Fruit fly (Drosophila melanogaster) whole organism, embryonic: Measurements from ENCODE around the gene CG13766.

Source experiments
- BEAF-32 ChIP-seq: fragments of 200-800 bp; sonication (Bioruptor generic); optimal IDR thresholded peaks from 3 replicates; lab custom pipeline; 2017; ENCODE audit warnings: missing biosample characterization, missing genetic modification characterization, mild to moderate bottlenecking, moderate library complexity, missing genetic modification reagents
- Bgb ChIP-seq: fragments of 200-800 bp; sonication (Bioruptor generic); IDR thresholded peaks from 2 replicates; pipeline ENCODE4 v1.3.6; 2022; ENCODE audit warnings: missing biosample characterization, missing genetic modification characterization; ENCODE audit not compliant: partially characterized antibody
- CG13775 ChIP-seq: fragments of 200-800 bp; sonication (Bioruptor generic); optimal IDR thresholded peaks from 3 replicates; lab custom pipeline; 2017; ENCODE audit warnings: missing biosample characterization, mild to moderate bottlenecking, missing genetic modification characterization
- CG14860 ChIP-seq: fragments of 200-800 bp; sonication (Bioruptor generic); IDR thresholded peaks from 3 replicates; pipeline ENCODE4 v1.3.6; 2022; ENCODE audit warnings: missing biosample characterization, missing genetic modification characterization; ENCODE audit not compliant: partially characterized antibody
- CG16813 ChIP-seq: fragments of 200-800 bp; sonication (Bioruptor generic); IDR thresholded peaks from 3 replicates; pipeline ENCODE4 v1.3.6; 2022; ENCODE audit warnings: missing biosample characterization, missing genetic modification characterization; ENCODE audit not compliant: partially characterized antibody
- CG17829 ChIP-seq: fragments of 200-800 bp; optimal IDR thresholded peaks from 2 replicates; lab custom pipeline; 2019; ENCODE audit warnings: missing biosample characterization, mild to moderate bottlenecking, missing genetic modification characterization, moderate library complexity
- CG17912 ChIP-seq: fragments of 200-800 bp; sonication (Bioruptor generic); optimal IDR thresholded peaks from 2 replicates; lab custom pipeline; 2018; ENCODE audit warnings: missing biosample characterization, mild to moderate bottlenecking, missing genetic modification characterization
- CG33213 ChIP-seq: fragments of 200-800 bp; sonication (Bioruptor generic); optimal IDR thresholded peaks from 3 replicates; lab custom pipeline; 2016; ENCODE audit warnings: missing biosample characterization, missing genetic modification characterization
- CG34224 ChIP-seq: fragments of 200-800 bp; sonication (Bioruptor generic); IDR thresholded peaks from 3 replicates; pipeline ENCODE4 v1.3.6; 2022; ENCODE audit warnings: missing biosample characterization, missing genetic modification characterization; ENCODE audit not compliant: partially characterized antibody
- CG34422 ChIP-seq: fragments of 200-800 bp; sonication (Bioruptor generic); IDR thresholded peaks from 3 replicates; pipeline ENCODE4 v1.3.6; 2022; ENCODE audit warnings: missing biosample characterization, missing genetic modification characterization
- CG4328 ChIP-seq: fragments of 200-800 bp; sonication (Bioruptor generic); optimal IDR thresholded peaks from 3 replicates; lab custom pipeline; 2017; ENCODE audit warnings: missing biosample characterization, missing genetic modification reagents, missing genetic modification characterization
- CG4617 ChIP-seq: fragments of 200-800 bp; sonication (Bioruptor generic); optimal IDR thresholded peaks from 3 replicates; lab custom pipeline; 2016; ENCODE audit warnings: missing biosample characterization, missing genetic modification characterization, borderline replicate concordance
- CG6791 ChIP-seq: fragments of 200-800 bp; sonication (Bioruptor generic); IDR thresholded peaks from 3 replicates; pipeline ENCODE4 v1.3.6; 2022; ENCODE audit warnings: missing biosample characterization, missing genetic modification characterization; ENCODE audit not compliant: partially characterized antibody
- CG7271 ChIP-seq: fragments of 200-800 bp; sonication (Bioruptor generic); optimal IDR thresholded peaks from 2 replicates; lab custom pipeline; 2018; ENCODE audit warnings: missing biosample characterization, mild to moderate bottlenecking, missing genetic modification characterization, moderate library complexity
- CG7963 ChIP-seq: fragments of 200-800 bp; sonication (Bioruptor generic); IDR thresholded peaks from 3 replicates; pipeline ENCODE4 v1.3.6; 2022; ENCODE audit warnings: missing biosample characterization, missing genetic modification characterization; ENCODE audit not compliant: partially characterized antibody
- CG8290 ChIP-seq, 3 experiments: fragments of 200-800 bp; sonication (Bioruptor generic); optimal IDR thresholded peaks; 2 replicates each; lab custom pipeline; 2016 to 2019; ENCODE audit warnings: missing biosample characterization in 3 of 3, missing genetic modification characterization in 3 of 3, mild to moderate bottlenecking in 2 of 3, moderate library complexity in 1 of 3
- CG9797 ChIP-seq: fragments of 200-800 bp; sonication (Bioruptor generic); optimal IDR thresholded peaks from 3 replicates; lab custom pipeline; 2018; ENCODE audit warnings: missing biosample characterization, mild to moderate bottlenecking, missing genetic modification characterization
- D19B ChIP-seq: fragments of 200-800 bp; sonication (Bioruptor generic); optimal IDR thresholded peaks from 2 replicates; lab custom pipeline; 2017; ENCODE audit warnings: missing biosample characterization, mild to moderate bottlenecking, missing genetic modification characterization
- Deaf1 ChIP-seq: fragments of 200-800 bp; optimal IDR thresholded peaks from 3 replicates; lab custom pipeline; 2019; ENCODE audit warnings: missing biosample characterization, mild to moderate bottlenecking, missing genetic modification characterization, moderate library complexity
- Dp ChIP-seq: fragments of 200-800 bp; sonication (Bioruptor generic); optimal IDR thresholded peaks from 2 replicates; lab custom pipeline; 2018; ENCODE audit warnings: missing biosample characterization, mild to moderate bottlenecking, missing genetic modification characterization, moderate library complexity
- Ets97D ChIP-seq: fragments of 200-800 bp; sonication (Bioruptor generic); optimal IDR thresholded peaks from 3 replicates; lab custom pipeline; 2016; ENCODE audit warnings: missing biosample characterization, missing genetic modification characterization
- HLH4C ChIP-seq: fragments of 200-800 bp; sonication (Bioruptor generic); IDR thresholded peaks from 3 replicates; pipeline ENCODE4 v1.3.6; 2022; ENCODE audit warnings: missing biosample characterization, missing genetic modification characterization; ENCODE audit not compliant: partially characterized antibody
- Hmr ChIP-seq: fragments of 200-800 bp; sonication (Bioruptor generic); optimal IDR thresholded peaks from 3 replicates; lab custom pipeline; 2017; ENCODE audit warnings: mild to moderate bottlenecking, missing biosample characterization, missing genetic modification reagents, missing genetic modification characterization
- Lhr ChIP-seq: fragments of 200-800 bp; sonication (Bioruptor generic); optimal IDR thresholded peaks from 3 replicates; lab custom pipeline; 2017; ENCODE audit warnings: mild to moderate bottlenecking, missing biosample characterization, missing genetic modification reagents, missing genetic modification characterization
- MESR4 ChIP-seq: fragments of 200-800 bp; sonication (Bioruptor generic); optimal IDR thresholded peaks from 2 replicates; lab custom pipeline; 2018; ENCODE audit warnings: missing biosample characterization, mild to moderate bottlenecking, missing genetic modification characterization, moderate library complexity
- Opbp ChIP-seq: fragments of 200-800 bp; sonication (Bioruptor generic); IDR thresholded peaks from 3 replicates; pipeline ENCODE4 v1.3.6; 2022; ENCODE audit warnings: missing biosample characterization, missing genetic modification characterization; ENCODE audit not compliant: partially characterized antibody
- Poxn ChIP-seq: fragments of 200-800 bp; sonication (Bioruptor generic); IDR thresholded peaks from 2 replicates; pipeline ENCODE4 v1.3.6; 2022; ENCODE audit warnings: missing biosample characterization, missing genetic modification characterization
- Scr ChIP-seq: fragments of 200-800 bp; sonication (Bioruptor generic); IDR thresholded peaks from 2 replicates; pipeline ENCODE4 v1.3.6; 2022; ENCODE audit warnings: missing biosample characterization, missing genetic modification characterization; ENCODE audit not compliant: partially characterized antibody
- YL-1 ChIP-seq: fragments of 200-800 bp; sonication (Bioruptor generic); optimal IDR thresholded peaks from 3 replicates; lab custom pipeline; 2017; ENCODE audit warnings: missing biosample characterization, mild to moderate bottlenecking, missing genetic modification characterization
- ap ChIP-seq: fragments of 200-800 bp; sonication (Bioruptor generic); IDR thresholded peaks from 2 replicates; pipeline ENCODE4 v1.3.6; 2022; ENCODE audit warnings: missing biosample characterization, missing genetic modification characterization
- cwo ChIP-seq: fragments of 200-800 bp; sonication (Bioruptor generic); optimal IDR thresholded peaks from 3 replicates; lab custom pipeline; 2017; ENCODE audit warnings: missing biosample characterization, missing genetic modification characterization, mild to moderate bottlenecking, moderate library complexity, missing genetic modification reagents
- gfzf ChIP-seq: fragments of 200-800 bp; sonication (Bioruptor generic); optimal IDR thresholded peaks from 2 replicates; lab custom pipeline; 2016; ENCODE audit warnings: missing biosample characterization, mild to moderate bottlenecking, missing genetic modification characterization, moderate library complexity
- hbn ChIP-seq: fragments of 200-800 bp; sonication (Bioruptor generic); IDR thresholded peaks from 2 replicates; pipeline ENCODE4 v1.3.6; 2022; ENCODE audit warnings: missing biosample characterization, missing genetic modification characterization; ENCODE audit not compliant: partially characterized antibody
- nerfin-2 ChIP-seq: fragments of 200-800 bp; sonication (Bioruptor generic); IDR thresholded peaks from 2 replicates; pipeline ENCODE4 v1.3.6; 2022; ENCODE audit warnings: missing biosample characterization, missing genetic modification characterization; ENCODE audit not compliant: partially characterized antibody
- nmo ChIP-seq: fragments of 200-800 bp; sonication (Bioruptor generic); optimal IDR thresholded peaks from 2 replicates; lab custom pipeline; 2018; ENCODE audit warnings: missing biosample characterization, mild to moderate bottlenecking, missing genetic modification characterization, moderate library complexity
- otp ChIP-seq: fragments of 200-800 bp; sonication (Bioruptor generic); IDR thresholded peaks from 3 replicates; pipeline ENCODE4, ENCODE4 v1.3.6; 2022; ENCODE audit warnings: missing biosample characterization, missing genetic modification characterization
- pzg ChIP-seq: fragments of 200-800 bp; sonication (Bioruptor generic); optimal IDR thresholded peaks from 3 replicates; lab custom pipeline; 2018; ENCODE audit warnings: missing biosample characterization, mild to moderate bottlenecking, missing genetic modification characterization, moderate library complexity
- sens ChIP-seq: fragments of 200-800 bp; sonication (Bioruptor generic); peaks from one replicate; lab custom pipeline; 2016; ENCODE audit warnings: missing biosample characterization, missing genetic modification characterization
- sna ChIP-seq: fragments of 200-800 bp; sonication (Bioruptor generic); IDR thresholded peaks from 2 replicates; pipeline ENCODE4 v1.3.6; 2022; ENCODE audit warnings: missing biosample characterization, missing genetic modification characterization; ENCODE audit not compliant: partially characterized antibody
- stwl ChIP-seq: fragments of 200-800 bp; sonication (Bioruptor generic); optimal IDR thresholded peaks from 3 replicates; lab custom pipeline; 2018; ENCODE audit warnings: missing biosample characterization, mild to moderate bottlenecking, missing genetic modification characterization, moderate library complexity
- tll ChIP-seq, 2 experiments: fragments of 200-800 bp in 1 of 2; fragments of >200 bp in 1 of 2; sonication (Bioruptor generic) in 1 of 2; optimal IDR thresholded peaks; 2 replicates each; lab custom pipeline; 2017 to 2019; ENCODE audit warnings: missing biosample characterization in 2 of 2, missing genetic modification characterization in 2 of 2, mild to moderate bottlenecking in 1 of 2, moderate library complexity in 1 of 2
- ttk ChIP-seq: fragments of 200-800 bp; sonication (Bioruptor generic); IDR thresholded peaks from 2 replicates; pipeline ENCODE4 v2.1.2; 2022; ENCODE audit warnings: missing biosample characterization, missing genetic modification characterization
- unc-4 ChIP-seq: fragments of 200-800 bp; sonication (Bioruptor generic); IDR thresholded peaks from 2 replicates; pipeline ENCODE4 v1.3.6; 2022; ENCODE audit warnings: missing biosample characterization, missing genetic modification characterization; ENCODE audit not compliant: partially characterized antibody
- vnd ChIP-seq: fragments of 200-800 bp; sonication (Bioruptor generic); IDR thresholded peaks from 3 replicates; pipeline ENCODE4 v1.3.6; 2022; ENCODE audit warnings: missing biosample characterization, missing genetic modification characterization; ENCODE audit not compliant: partially characterized antibody
- zen2 ChIP-seq: fragments of 200-800 bp; sonication (Bioruptor generic); IDR thresholded peaks from 3 replicates; pipeline ENCODE4 v1.3.6; 2022; ENCODE audit warnings: missing biosample characterization, missing genetic modification characterization; ENCODE audit not compliant: partially characterized antibody

Gene CG13766

DNA sequence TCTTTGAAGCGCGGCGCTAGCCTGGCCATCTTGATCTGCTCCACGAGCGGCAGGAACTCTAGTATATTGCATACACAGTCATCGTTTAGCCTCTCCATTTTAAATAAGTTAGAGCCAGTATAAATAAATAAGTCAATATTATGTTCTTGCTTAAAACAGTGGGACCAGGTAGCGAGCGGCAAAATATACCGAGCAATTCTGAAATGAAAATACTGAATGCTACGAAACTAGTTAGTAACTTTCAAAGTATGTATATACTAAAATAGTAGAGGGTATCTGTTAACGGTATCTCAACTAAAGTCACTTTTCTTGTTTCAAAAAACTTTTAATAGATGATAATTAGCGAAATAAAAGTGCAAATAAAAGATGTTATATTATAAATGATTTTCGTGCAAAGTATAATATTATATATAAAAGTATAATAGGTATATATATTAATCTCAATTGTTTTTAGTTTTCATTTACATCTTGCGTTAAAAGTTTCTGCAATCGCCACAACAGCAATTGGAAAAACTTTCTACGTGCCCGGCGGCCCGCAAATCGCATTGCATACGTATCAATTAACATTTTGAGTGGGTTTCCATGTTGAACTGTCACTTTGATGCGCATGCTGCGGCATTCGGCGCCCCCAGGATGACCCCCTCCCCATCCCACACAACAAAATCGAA lies at the start of gene CG13766:
CG13766 (minus strand) TSS at position 162 of the 668 bp plus-strand sequence.
- TF ChIP-seq CG34224 = peak; percentile 93
- TF ChIP-seq CG17829 (tag; lab: Kevin White, UChicago) = peak; percentile 41
- TF ChIP-seq CG4328 (GFP tag; lab: Kevin White, UChicago) = no peak
- TF ChIP-seq Hmr (GFP tag; lab: Kevin White, UChicago) = peak; percentile 41
- peak; percentile 97 for TF ChIP-seq CG6791 (GFP tag; lab: Robert Waterston, UW)
- no peak for TF ChIP-seq cwo
- peak; percentile 96 for TF ChIP-seq CG16813 (GFP tag; lab: Robert Waterston, UW)
- TF ChIP-seq Scr = peak; percentile 86
- peak; percentile 37 for TF ChIP-seq MESR4 (GFP tag; lab: Kevin White, UChicago)
- TF ChIP-seq hbn = peak; percentile 71
- peak; percentile 32 for TF ChIP-seq nmo (GFP tag; lab: Kevin White, UChicago)
- TF ChIP-seq CG34422 = no peak
- peak; percentile 98 for TF ChIP-seq CG7963 (GFP tag; lab: Robert Waterston, UW)
- peak; percentile 85 for TF ChIP-seq zen2 (GFP tag; lab: Robert Waterston, UW)
- TF ChIP-seq Ets97D (GFP tag; lab: Kevin White, UChicago) = peak; percentile 26
- 0 out of 2 replicates have a peak, but pooled peaks have one; percentile 18 for TF ChIP-seq Poxn (GFP tag; lab: Robert Waterston, UW)
- peak; percentile 18 for TF ChIP-seq BEAF-32 (GFP tag; lab: Kevin White, UChicago)
- TF ChIP-seq CG7271 (tag; lab: Kevin White, UChicago) = no peak
- TF ChIP-seq tll (GFP tag; optimal IDR thresholded peaks at IDR 0.05; lab: Kevin White, UChicago) = peak in 1 of 2 experiments; percentile 57
- no peak for TF ChIP-seq ap
- TF ChIP-seq unc-4 (GFP tag; lab: Robert Waterston, UW) = peak; percentile 79
- TF ChIP-seq ttk (GFP tag; lab: Robert Waterston, UW) = no peak
- TF ChIP-seq CG14860 (GFP tag; lab: Robert Waterston, UW) = peak; percentile 100
- TF ChIP-seq CG9797 (GFP tag; lab: Kevin White, UChicago) = peak; percentile 64
- TF ChIP-seq nerfin-2 (GFP tag; lab: Robert Waterston, UW) = peak; percentile 99
- TF ChIP-seq CG13775 = no peak
- TF ChIP-seq CG33213 = peak; percentile 71
- TF ChIP-seq D19B (GFP tag; lab: Kevin White, UChicago) = peak; percentile 97
- TF ChIP-seq YL-1 (GFP tag; lab: Kevin White, UChicago) = peak; percentile 15
- TF ChIP-seq HLH4C = peak; percentile 100
- TF ChIP-seq Opbp (GFP tag; lab: Robert Waterston, UW) = peak; percentile 79; the same call in 2 of the 3 replicates
- peak; percentile 83 for TF ChIP-seq gfzf (GFP tag; lab: Kevin White, UChicago)
- TF ChIP-seq CG8290 (GFP tag; optimal IDR thresholded peaks at IDR 0.05; lab: Kevin White, UChicago) = peak; percentile 26
- peak in 1 of 2 experiments; percentile 55 for TF ChIP-seq CG8290 (tag; optimal IDR thresholded peaks at IDR 0.05; lab: Kevin White, UChicago)
- TF ChIP-seq Deaf1 (tag; lab: Kevin White, UChicago) = no peak
- TF ChIP-seq otp (GFP tag; lab: Robert Waterston, UW) = no peak
- TF ChIP-seq sens (GFP tag; lab: Kevin White, UChicago) = peak; percentile 75
- TF ChIP-seq Bgb (GFP tag; lab: Robert Waterston, UW) = peak; percentile 94
- peak; percentile 87 for TF ChIP-seq stwl (tag; lab: Kevin White, UChicago)
- peak; percentile 44 for TF ChIP-seq Dp (GFP tag; lab: Kevin White, UChicago)
- peak; percentile 74 for TF ChIP-seq pzg (GFP tag; lab: Kevin White, UChicago)
- peak; percentile 84 for TF ChIP-seq Lhr (GFP tag; lab: Kevin White, UChicago)
- peak; percentile 94 for TF ChIP-seq sna
- TF ChIP-seq CG17912 (GFP tag; lab: Kevin White, UChicago) = no peak
- peak; percentile 97 for TF ChIP-seq vnd (GFP tag; lab: Robert Waterston, UW)
- peak; percentile 29 for TF ChIP-seq CG4617 (GFP tag; lab: Kevin White, UChicago)
